Fruit fly (Drosophila melanogaster): ENCODE results near the gene CG45307.

dm6 chr2L:8782400-8782799 is 30.5 kb upstream of the CG45307 start, which contains the start of gene CG42710:
- TF ChIP-seq bab1 (GFP tag; optimal IDR thresholded peaks at IDR 0.05) (no peak), CG1620 (GFP tag; optimal IDR thresholded peaks at IDR 0.05) (no peak), CG5204 (GFP tag; optimal IDR thresholded peaks at IDR 0.05) (no peak), toe (GFP tag; optimal IDR thresholded peaks at IDR 0.05) (no peak), cic (GFP tag; optimal IDR thresholded peaks at IDR 0.05) (no peak), CG12768 (GFP tag; optimal IDR thresholded peaks at IDR 0.05) (no peak), Clk (GFP tag; optimal IDR thresholded peaks at IDR 0.05) (no peak), ovo (GFP tag; optimal IDR thresholded peaks at IDR 0.05) (no peak), CG7101 (tag; optimal IDR thresholded peaks at IDR 0.05) (no peak), kay (GFP tag; ENCODE audit: borderline replicate concordance) (no peak)
